Worm (Caenorhabditis elegans) whole organism, L4 larva: ENCODE data around the gene kel-10.

Experiments used
- R02D3.7 ChIP-seq: fragments of 150-350 bp; sonication (generic microtip); optimal IDR thresholded peaks from 3 replicates; lab custom pipeline; 2014; ENCODE audit warnings: missing biosample characterization, missing genetic modification characterization
- ama-1 ChIP-seq: fragments of 150-350 bp; optimal IDR thresholded peaks from 2 replicates; lab custom pipeline; 2014; ENCODE audit warnings: inconsistent platforms, mixed read lengths
- fkh-10 ChIP-seq: fragments of 150-350 bp; optimal IDR thresholded peaks from 2 replicates; lab custom pipeline; 2014; ENCODE audit warnings: missing biosample characterization, missing genetic modification reagents, missing genetic modification characterization
- lin-15B ChIP-seq: fragments of 150-350 bp; sonication (generic microtip); optimal IDR thresholded peaks from 3 replicates; lab custom pipeline; 2014; ENCODE audit warnings: missing biosample characterization, missing genetic modification characterization
- mdl-1 ChIP-seq, 2 experiments: fragments of 150-350 bp in 1 of 2; sonication (generic microtip) in 1 of 2; optimal IDR thresholded peaks; 2 replicates each; lab custom pipeline; 2014 to 2017; ENCODE audit warnings: missing biosample characterization in 2 of 2, missing genetic modification characterization in 2 of 2
- nhr-10 ChIP-seq: fragments of 150-350 bp; optimal IDR thresholded peaks from 2 replicates; lab custom pipeline; 2014; ENCODE audit warnings: missing biosample characterization, missing genetic modification characterization
- nhr-237 ChIP-seq: sonication (generic microtip); optimal IDR thresholded peaks from 2 replicates; lab custom pipeline; 2017; ENCODE audit warnings: missing biosample characterization, missing genetic modification characterization
- nhr-76 ChIP-seq: fragments of 150-350 bp; optimal IDR thresholded peaks from 2 replicates; lab custom pipeline; 2014; ENCODE audit warnings: missing biosample characterization, missing genetic modification characterization
- unc-39 ChIP-seq: sonication (generic microtip); optimal IDR thresholded peaks from 2 replicates; lab custom pipeline; 2017; ENCODE audit warnings: missing biosample characterization, missing genetic modification characterization
- ztf-11 ChIP-seq: fragments of 150-350 bp; optimal IDR thresholded peaks from 2 replicates; lab custom pipeline; 2014; ENCODE audit warnings: missing biosample characterization, missing genetic modification characterization

ce11 chrIII:10093093-10093492, 8.2 kb downstream of the kel-10 start:
- no peak for TF ChIP-seq fkh-10 (GFP tag; lab: Kevin White, UChicago)
- no peak for TF ChIP-seq nhr-76 (tag; lab: Kevin White, UChicago)
- TF ChIP-seq lin-15B (tag; lab: Kevin White, UChicago), result no peak
- TF ChIP-seq nhr-237 (tag; lab: Kevin White, UChicago), result no peak
- no peak for TF ChIP-seq R02D3.7
- no peak for TF ChIP-seq mdl-1 (tag; optimal IDR thresholded peaks at IDR 0.05; lab: Kevin White, UChicago)
- no peak for TF ChIP-seq ztf-11
- TF ChIP-seq ama-1 (lab: Kevin White, UChicago), result no peak
- TF ChIP-seq unc-39, result no peak
- no peak for TF ChIP-seq nhr-10 (tag; lab: Kevin White, UChicago)
